Worm (Caenorhabditis elegans) whole organism, L4 larva: Measurements from ENCODE around the gene srd-16.
A peak's percentile ranks its signal among the peaks of the same experiment; 100 is the strongest.

ENCODE experiments used
- F10B5.3 ChIP-seq: sonication (generic microtip); optimal IDR thresholded peaks from 2 replicates; lab custom pipeline; 2016; ENCODE audit warnings: mild to moderate bottlenecking, missing genetic modification characterization, missing compliant biosample characterization
- F26F4.8 ChIP-seq: fragments of 200-800 bp; sonication (Bioruptor generic); conservative IDR thresholded peaks from 2 replicates; pipeline ENCODE4 v1.3.6; 2022; ENCODE audit warnings: missing genetic modification characterization, missing compliant biosample characterization
- F44E2.7 ChIP-seq: fragments of 200-800 bp; sonication (Bioruptor generic); IDR thresholded peaks from 2 replicates; pipeline ENCODE4 v2.1.2; 2022; ENCODE audit warnings: missing genetic modification characterization, missing compliant biosample characterization
- F49E8.2 ChIP-seq: sonication (generic microtip); optimal IDR thresholded peaks from 2 replicates; lab custom pipeline; 2016; ENCODE audit warnings: missing compliant biosample characterization, mild to moderate bottlenecking, missing genetic modification characterization, borderline replicate concordance
- T20F7.1 ChIP-seq: fragments of 200-800 bp; sonication (Bioruptor generic); optimal IDR thresholded peaks from 2 replicates; lab custom pipeline; 2018; ENCODE audit warnings: mild to moderate bottlenecking, missing genetic modification characterization, missing compliant biosample characterization
- aha-1 ChIP-seq: fragments of 150-350 bp; peaks from one replicate; lab custom pipeline; 2014; ENCODE audit warnings: missing biosample characterization, missing genetic modification characterization
- arid-1 ChIP-seq: fragments of 200-800 bp; sonication (Bioruptor generic); conservative IDR thresholded peaks from 2 replicates; pipeline ENCODE4 v1.3.6; 2022; ENCODE audit warnings: missing genetic modification reagents, missing genetic modification characterization, missing compliant biosample characterization
- ceh-32 ChIP-seq: sonication (generic microtip); optimal IDR thresholded peaks from 2 replicates; lab custom pipeline; 2016; ENCODE audit warnings: mild to moderate bottlenecking, missing genetic modification characterization, missing compliant biosample characterization; ENCODE audit not compliant: poor library complexity
- ceh-62 ChIP-seq: sonication (generic microtip); optimal IDR thresholded peaks from 2 replicates; lab custom pipeline; 2017; ENCODE audit warnings: missing biosample characterization, missing genetic modification characterization
- ctbp-1 ChIP-seq: fragments of 200-800 bp; sonication (Bioruptor generic); IDR thresholded peaks from 2 replicates; pipeline ENCODE4 v1.3.6; 2022; ENCODE audit warnings: missing genetic modification reagents, missing genetic modification characterization, missing compliant biosample characterization
- daf-16 ChIP-seq, 3 experiments: sonication (generic microtip); optimal IDR thresholded peaks; 2 replicates each; lab custom pipeline; 2016 to 2017; ENCODE audit warnings: missing genetic modification characterization in 3 of 3, missing genetic modification reagents in 3 of 3, mild to moderate bottlenecking in 2 of 3, missing compliant biosample characterization in 2 of 3, missing biosample characterization in 1 of 3, moderate library complexity in 1 of 3
- daf-8 ChIP-seq: fragments of 200-800 bp; sonication (Bioruptor generic); IDR thresholded peaks from 2 replicates; pipeline ENCODE4 v1.3.6; 2022; ENCODE audit warnings: missing genetic modification characterization, missing compliant biosample characterization
- dmd-6 ChIP-seq: fragments of 200-800 bp; sonication (Bioruptor generic); IDR thresholded peaks from 2 replicates; pipeline ENCODE4 v1.3.6; 2022; ENCODE audit warnings: missing genetic modification reagents, missing genetic modification characterization, missing compliant biosample characterization
- duxl-1 ChIP-seq: sonication (generic microtip); optimal IDR thresholded peaks from 2 replicates; lab custom pipeline; 2016; ENCODE audit warnings: mild to moderate bottlenecking, missing genetic modification characterization, moderate library complexity, missing compliant biosample characterization; ENCODE audit not compliant: poor library complexity
- dve-1 ChIP-seq: sonication (generic microtip); optimal IDR thresholded peaks from 2 replicates; lab custom pipeline; 2017; ENCODE audit warnings: antibody characterized with exemption, mild to moderate bottlenecking, missing genetic modification characterization, missing compliant biosample characterization; ENCODE audit not compliant: insufficient read depth
- egl-27 ChIP-seq: sonication (generic microtip); optimal IDR thresholded peaks from 3 replicates; lab custom pipeline; 2017; ENCODE audit warnings: missing biosample characterization, missing genetic modification reagents, missing genetic modification characterization
- gei-8 ChIP-seq: fragments of 200-800 bp; sonication (Bioruptor generic); optimal IDR thresholded peaks from 2 replicates; lab custom pipeline; 2018; ENCODE audit warnings: mild to moderate bottlenecking, missing genetic modification characterization, missing compliant biosample characterization
- hif-1 ChIP-seq, 2 experiments: sonication (generic microtip); optimal IDR thresholded peaks; 2 replicates each; lab custom pipeline; 2016 to 2017; ENCODE audit warnings: missing compliant biosample characterization in 2 of 2, missing genetic modification characterization in 2 of 2, missing genetic modification reagents in 2 of 2, missing genotype in 2 of 2, mild to moderate bottlenecking in 1 of 2
- jun-1 ChIP-seq: fragments of 150-350 bp; optimal IDR thresholded peaks from 2 replicates; lab custom pipeline; 2014; ENCODE audit warnings: missing biosample characterization, missing genetic modification reagents, missing genetic modification characterization
- lin-29 ChIP-seq: fragments of 200-800 bp; sonication (Bioruptor generic); IDR thresholded peaks from 2 replicates; pipeline ENCODE4 v1.3.6; 2022; ENCODE audit warnings: missing genetic modification reagents, missing genetic modification characterization, missing compliant biosample characterization
- lin-38 ChIP-seq: fragments of 200-800 bp; sonication (Bioruptor generic); IDR thresholded peaks from 2 replicates; pipeline ENCODE4 v1.3.6; 2022; ENCODE audit warnings: missing genetic modification reagents, missing genetic modification characterization, missing compliant biosample characterization
- lin-39 ChIP-seq: fragments of 150-350 bp; optimal IDR thresholded peaks from 2 replicates; lab custom pipeline; 2014; ENCODE audit warnings: missing biosample characterization, missing genetic modification reagents, missing genetic modification characterization
- madf-5 ChIP-seq, 2 experiments: fragments of 200-800 bp; sonication (Bioruptor generic); IDR thresholded peaks; 2 replicates each; pipeline ENCODE4 v1.3.6; 2022; ENCODE audit warnings: missing compliant biosample characterization in 2 of 2, missing genetic modification characterization in 2 of 2
- madf-9 ChIP-seq: fragments of 200-800 bp; sonication (Bioruptor generic); conservative IDR thresholded peaks from 2 replicates; pipeline ENCODE4 v1.3.6; 2022; ENCODE audit warnings: missing genetic modification reagents, missing genetic modification characterization, missing compliant biosample characterization
- mdl-1 ChIP-seq, 2 experiments: fragments of 150-350 bp in 1 of 2; sonication (generic microtip) in 1 of 2; optimal IDR thresholded peaks; 2 replicates each; lab custom pipeline; 2014 to 2017; ENCODE audit warnings: missing biosample characterization in 2 of 2, missing genetic modification characterization in 2 of 2
- nhr-102 ChIP-seq: sonication (generic microtip); optimal IDR thresholded peaks from 2 replicates; lab custom pipeline; 2016; ENCODE audit warnings: mild to moderate bottlenecking, missing genetic modification characterization, moderate library complexity, missing compliant biosample characterization
- nhr-237 ChIP-seq: sonication (generic microtip); optimal IDR thresholded peaks from 2 replicates; lab custom pipeline; 2017; ENCODE audit warnings: missing biosample characterization, missing genetic modification characterization
- nhr-25 ChIP-seq: sonication (generic microtip); optimal IDR thresholded peaks from 2 replicates; lab custom pipeline; 2017; ENCODE audit warnings: missing genetic modification characterization, mild to moderate bottlenecking, missing compliant biosample characterization, antibody characterized with exemption, moderate library complexity, borderline replicate concordance; ENCODE audit not compliant: insufficient read depth
- nhr-28 ChIP-seq: fragments of 150-350 bp; optimal IDR thresholded peaks from 2 replicates; lab custom pipeline; 2014; ENCODE audit warnings: missing biosample characterization, missing genetic modification characterization
- nhr-48 ChIP-seq: sonication (generic microtip); optimal IDR thresholded peaks from 2 replicates; lab custom pipeline; 2016; ENCODE audit warnings: mild to moderate bottlenecking, missing genetic modification characterization, missing compliant biosample characterization
- nhr-76 ChIP-seq: fragments of 150-350 bp; optimal IDR thresholded peaks from 2 replicates; lab custom pipeline; 2014; ENCODE audit warnings: missing biosample characterization, missing genetic modification characterization
- nhr-77 ChIP-seq: fragments of 150-350 bp; optimal IDR thresholded peaks from 2 replicates; lab custom pipeline; 2014; ENCODE audit warnings: missing biosample characterization, missing genetic modification characterization
- pha-4 ChIP-seq, 2 experiments: fragments of 150-350 bp in 1 of 2; fragments of 200-800 bp in 1 of 2; sonication (Bioruptor generic) in 1 of 2; IDR thresholded peaks in 1 of 2; optimal IDR thresholded peaks in 1 of 2; 2 replicates each; pipeline versions ENCODE4 v1.3.6 to Lab custom; 2014 to 2022; ENCODE audit warnings: missing genetic modification characterization in 2 of 2, missing genetic modification reagents in 2 of 2, missing biosample characterization in 1 of 2, missing compliant biosample characterization in 1 of 2
- pqm-1 ChIP-seq: sonication (generic microtip); optimal IDR thresholded peaks from 2 replicates; lab custom pipeline; 2017; ENCODE audit warnings: missing biosample characterization, missing genetic modification characterization
- rbr-2 ChIP-seq: sonication (generic microtip); optimal IDR thresholded peaks from 2 replicates; lab custom pipeline; 2016; ENCODE audit warnings: missing genotype, missing genetic modification characterization, missing compliant biosample characterization
- snpc-1.2 ChIP-seq: fragments of 200-800 bp; sonication (Bioruptor generic); IDR thresholded peaks from 2 replicates; pipeline ENCODE4 v1.3.6; 2022; ENCODE audit warnings: missing genetic modification reagents, missing genetic modification characterization, missing compliant biosample characterization
- snpc-4 ChIP-seq: fragments of 150-350 bp; optimal IDR thresholded peaks from 2 replicates; lab custom pipeline; 2014; ENCODE audit warnings: missing biosample characterization, missing genetic modification characterization
- spr-1 ChIP-seq: sonication (generic microtip); optimal IDR thresholded peaks from 2 replicates; lab custom pipeline; 2016; ENCODE audit warnings: mild to moderate bottlenecking, missing genetic modification characterization, missing compliant biosample characterization
- zag-1 ChIP-seq: fragments of 150-350 bp; optimal IDR thresholded peaks from 2 replicates; lab custom pipeline; 2014; ENCODE audit warnings: missing biosample characterization, missing genetic modification characterization
- zip-11 ChIP-seq: fragments of 200-800 bp; sonication (Bioruptor generic); IDR thresholded peaks from 2 replicates; pipeline ENCODE4 v1.3.6; 2022; ENCODE audit warnings: missing genetic modification characterization, missing compliant biosample characterization
- zip-2 ChIP-seq: fragments of 150-350 bp; optimal IDR thresholded peaks from 2 replicates; lab custom pipeline; 2014; ENCODE audit warnings: missing biosample characterization, missing genetic modification characterization
- ztf-7 ChIP-seq: fragments of 150-350 bp; optimal IDR thresholded peaks from 2 replicates; lab custom pipeline; 2014; ENCODE audit warnings: missing biosample characterization, missing genetic modification characterization

Gene srd-16

ce11 chrV:5936691-5937090 is 36.9 kb upstream of the srd-16 start, which contains the start of the genes M03F8.5 and M03F8.7:
Gene M03F8.5, minus strand, starts transcription at chrV:5936791.
Gene M03F8.7, plus strand, starts transcription at chrV:5936939.
- no peak for TF ChIP-seq spr-1 (tag; lab: Kevin White, UChicago)
- no peak for TF ChIP-seq F26F4.8 (GFP tag; lab: Robert Waterston, UW)

ce11 chrV:5930588-5930987 is 30.7 kb upstream of the srd-16 start, which contains the start of gene galt-1:
Gene galt-1, plus strand, starts transcription at chrV:5930905.
- TF ChIP-seq zip-2 (no peak), dve-1 (tag; lab: Kevin White, UChicago) (peak; percentile 25), nhr-77 (tag; lab: Kevin White, UChicago) (peak; percentile 31), jun-1 (tag; lab: Kevin White, UChicago) (no peak), nhr-28 (tag; lab: Kevin White, UChicago) (peak; percentile 50), lin-39 (tag; lab: Kevin White, UChicago) (no peak), lin-38 (GFP tag; lab: Robert Waterston, UW) (no peak), pqm-1 (peak; percentile 52), lin-29 (GFP tag; lab: Robert Waterston, UW) (no peak), daf-16 (GFP tag; optimal IDR thresholded peaks at IDR 0.05; lab: Kevin White, UChicago) (no peak), daf-16 (tag; optimal IDR thresholded peaks at IDR 0.05; lab: Kevin White, UChicago) (peak; percentile 63), nhr-102 (tag; lab: Kevin White, UChicago) (no peak), T20F7.1 (GFP tag; lab: Kevin White, UChicago) (no peak), hif-1 (tag; optimal IDR thresholded peaks at IDR 0.05; lab: Kevin White, UChicago) (no peak)

- TF ChIP-seq T20F7.1 (GFP tag; lab: Kevin White, UChicago) (no peak), aha-1 (tag; lab: Kevin White, UChicago) (peak; percentile 50)
These were observed 28.2 kb upstream of the srd-16 start for ce11 chrV:5928006-5928405.

ce11 chrV:5927347-5927746 is 27.5 kb upstream of the srd-16 start, which contains the start of gene srsx-17:
Gene srsx-17, plus strand, starts transcription at chrV:5927647.
- TF ChIP-seq nhr-77 (tag; lab: Kevin White, UChicago) (no peak), ctbp-1 (GFP tag; lab: Robert Waterston, UW) (no peak), nhr-102 (tag; lab: Kevin White, UChicago) (no peak), F10B5.3 (tag; lab: Kevin White, UChicago) (no peak), madf-5 (GFP tag; IDR thresholded peaks at IDR 0.05; lab: Robert Waterston, UW) (no peak), nhr-48 (tag; lab: Kevin White, UChicago) (no peak), gei-8 (no peak), ceh-62 (tag; lab: Kevin White, UChicago) (no peak), mdl-1 (tag; optimal IDR thresholded peaks at IDR 0.05; lab: Kevin White, UChicago) (no peak), egl-27 (tag; lab: Kevin White, UChicago) (no peak), nhr-25 (tag; lab: Kevin White, UChicago) (no peak), ztf-7 (tag; lab: Kevin White, UChicago) (no peak), rbr-2 (tag; lab: Kevin White, UChicago) (no peak), duxl-1 (tag; lab: Kevin White, UChicago) (no peak), zip-11 (GFP tag; lab: Robert Waterston, UW) (no peak), dmd-6 (no peak), arid-1 (GFP tag; lab: Robert Waterston, UW) (no peak)

- TF ChIP-seq pha-4 (GFP tag; IDR thresholded peaks at IDR 0.05; lab: Robert Waterston, UW) (no peak), pha-4 (tag; optimal IDR thresholded peaks at IDR 0.05; lab: Kevin White, UChicago) (no peak), F44E2.7 (no peak), madf-9 (no peak), nhr-76 (no peak), rbr-2 (tag; lab: Kevin White, UChicago) (no peak), snpc-4 (tag; lab: Kevin White, UChicago) (no peak), daf-16 (GFP tag; optimal IDR thresholded peaks at IDR 0.05; lab: Kevin White, UChicago) (no peak), daf-16 (tag; optimal IDR thresholded peaks at IDR 0.05; lab: Kevin White, UChicago) (no peak), snpc-1.2 (GFP tag; lab: Robert Waterston, UW) (no peak), nhr-28 (tag; lab: Kevin White, UChicago) (no peak), F49E8.2 (no peak), nhr-237 (tag; lab: Kevin White, UChicago) (no peak), ceh-32 (tag; lab: Kevin White, UChicago) (no peak), zag-1 (tag; lab: Kevin White, UChicago) (no peak), lin-39 (tag; lab: Kevin White, UChicago) (no peak), daf-8 (no peak)
These were observed 22.4 kb upstream of the srd-16 start, which contains the start of gene srsx-18 for ce11 chrV:5922236-5922635. Gene srsx-18, plus strand, starts transcription at chrV:5922536.
